Worm (Caenorhabditis elegans) whole organism, mixed stage, embryonic: ENCODE measurements around the gene mct-4.

Source experiments
- ceh-83 ChIP-seq: fragments of 200-800 bp; sonication (Bioruptor generic); optimal IDR thresholded peaks from 2 replicates; lab custom pipeline; 2018; ENCODE audit warnings: mild to moderate bottlenecking, missing genetic modification characterization, missing compliant biosample characterization
- lin-13 ChIP-seq: fragments of 150-350 bp; optimal IDR thresholded peaks from 2 replicates; lab custom pipeline; 2014; ENCODE audit warnings: missing biosample characterization, missing genetic modification characterization
- lsy-2 ChIP-seq: fragments of 150-350 bp; optimal IDR thresholded peaks from 2 replicates; lab custom pipeline; 2014; ENCODE audit warnings: missing biosample characterization, missing genetic modification characterization
- mep-1 ChIP-seq: fragments of 150-350 bp; optimal IDR thresholded peaks from 2 replicates; lab custom pipeline; 2017; ENCODE audit warnings: missing biosample characterization, missing genetic modification reagents, missing genetic modification characterization, inconsistent platforms
- nhr-12 ChIP-seq: fragments of 150-350 bp; optimal IDR thresholded peaks from 2 replicates; lab custom pipeline; 2014; ENCODE audit warnings: missing biosample characterization, missing genetic modification characterization
- nhr-76 ChIP-seq: sonication (generic microtip); optimal IDR thresholded peaks from 2 replicates; lab custom pipeline; 2017; ENCODE audit warnings: missing biosample characterization, missing genetic modification characterization
- pha-4 ChIP-seq: fragments of 150-350 bp; optimal IDR thresholded peaks from 2 replicates; lab custom pipeline; 2018; ENCODE audit warnings: missing biosample characterization, missing genetic modification reagents, missing genetic modification characterization
- ztf-11 ChIP-seq: fragments of 150-350 bp; optimal IDR thresholded peaks from 2 replicates; lab custom pipeline; 2014; ENCODE audit warnings: missing biosample characterization, missing genetic modification characterization

DNA sequence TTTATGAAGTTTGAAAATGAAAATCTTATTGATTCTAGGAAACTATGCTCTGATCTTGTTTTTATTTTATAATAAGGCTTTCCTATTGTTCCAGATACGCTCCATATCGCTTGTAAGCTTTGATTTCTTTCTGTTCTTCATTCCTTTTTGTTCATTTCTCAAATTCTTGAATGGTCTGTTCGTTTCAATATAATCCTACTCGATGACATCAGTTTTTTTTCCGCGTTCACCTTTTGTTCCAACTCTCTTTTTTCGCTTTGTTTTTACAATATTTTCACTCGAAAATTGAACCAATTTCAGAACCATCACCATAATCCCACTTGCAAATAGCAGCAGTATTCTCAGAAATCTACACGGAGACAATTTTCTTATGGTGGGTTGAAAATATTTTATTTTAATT lies 18.2 kb upstream of the mct-4 start, which contains the start of gene tyra-3:
- TF ChIP-seq mep-1 (no peak), nhr-76 (tag; lab: Kevin White, UChicago) (no peak), lin-13 (tag; lab: Kevin White, UChicago) (no peak), nhr-12 (no peak), lsy-2 (tag; lab: Kevin White, UChicago) (no peak), pha-4 (tag; lab: Kevin White, UChicago) (no peak), ceh-83 (GFP tag; lab: Kevin White, UChicago) (no peak), ztf-11 (tag; lab: Kevin White, UChicago) (no peak)
